Worm (Caenorhabditis elegans): ENCODE results near the gene ZC513.2.

The ZC513.2 gene

DNA sequence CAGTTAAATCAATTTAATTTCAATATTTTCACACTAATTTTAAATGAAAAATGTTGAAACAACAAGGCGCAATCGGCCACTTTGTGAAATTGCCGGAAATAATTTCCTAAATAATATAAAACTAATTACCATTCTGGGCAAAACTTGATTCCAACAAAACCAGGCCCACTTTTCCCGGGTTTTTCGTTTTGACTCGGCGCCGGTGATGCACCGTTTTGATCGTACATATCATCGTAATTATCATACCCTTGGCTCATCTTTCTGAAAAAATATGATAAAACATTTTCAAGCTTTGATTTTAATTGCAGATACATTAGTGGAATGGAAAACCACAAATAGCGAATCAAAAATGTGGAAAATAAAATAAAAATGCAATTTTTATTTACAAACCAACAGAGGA, 42.2 kb upstream of the ZC513.2 start, which contains the start of gene rpb-9 (continued):
- TF ChIP-seq F37D6.2 (tag; optimal IDR thresholded peaks at IDR 0.05) (no peak), daf-16 (GFP tag; optimal IDR thresholded peaks at IDR 0.05) (no peak), daf-16 (tag; optimal IDR thresholded peaks at IDR 0.05) (peak; percentile 3), dmd-9 (GFP tag; IDR thresholded peaks at IDR 0.05) (no peak), lim-7 (GFP tag; IDR thresholded peaks at IDR 0.05) (no peak), zfp-2 (tag; optimal IDR thresholded peaks at IDR 0.05) (no peak), ctbp-1 (GFP tag; IDR thresholded peaks at IDR 0.05) (no peak)

DNA sequence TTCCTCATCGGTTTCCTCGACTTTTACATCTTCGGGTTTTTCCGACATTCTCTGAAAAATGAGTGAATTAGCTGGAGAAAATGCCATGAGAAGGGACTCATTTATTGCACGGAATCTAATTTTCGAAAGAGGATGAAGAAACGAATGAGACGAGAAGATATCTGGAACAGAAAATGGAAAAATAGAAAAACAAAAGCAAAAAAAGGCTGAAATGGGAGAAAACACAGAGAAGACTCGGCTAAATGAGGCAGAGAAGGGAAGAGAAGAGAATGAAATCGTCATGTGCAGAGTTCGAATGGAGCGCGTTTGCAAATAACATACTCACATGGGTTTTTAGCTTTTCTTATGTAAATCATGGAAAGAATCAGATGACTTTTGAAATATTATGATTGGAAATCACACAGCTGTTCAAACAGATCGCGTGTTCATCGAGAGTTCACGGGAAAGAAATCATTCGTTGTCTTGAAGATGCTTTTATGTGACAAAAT, 40.3 kb upstream of the ZC513.2 start, which contains the start of gene Y97E10AR.6:
Gene Y97E10AR.6, minus strand, starts transcription at position 51 of the 488 bp plus-strand sequence.
- TF ChIP-seq Y105C5A.15 (GFP tag; IDR thresholded peaks at IDR 0.05) (no peak), hif-1 (tag; optimal IDR thresholded peaks at IDR 0.05) (peak in 1 of 2 experiments; percentile 14), hlh-30 (tag; optimal IDR thresholded peaks at IDR 0.05; ENCODE audit: insufficient read depth) (peak; percentile 98), dve-1 (tag; optimal IDR thresholded peaks at IDR 0.05; ENCODE audit: insufficient read depth) (peak; percentile 25), rbr-2 (tag; optimal IDR thresholded peaks at IDR 0.05) (peak; percentile 26), daf-16 (GFP tag; optimal IDR thresholded peaks at IDR 0.05) (no peak), daf-16 (tag; optimal IDR thresholded peaks at IDR 0.05) (peak; percentile 25), hmg-1.1 (GFP tag; IDR thresholded peaks at IDR 0.05) (0 out of 2 replicates have a peak, but pooled peaks have one; percentile 22), mdl-1 (tag; optimal IDR thresholded peaks at IDR 0.05) (peak in 1 of 2 experiments; percentile 64), lin-38 (GFP tag; IDR thresholded peaks at IDR 0.05) (peak; percentile 70), aha-1 (tag) (peak; percentile 85), ama-1 (optimal IDR thresholded peaks at IDR 0.05) (peak; percentile 50), lin-15B (tag; optimal IDR thresholded peaks at IDR 0.05) (no peak), nhr-28 (tag; optimal IDR thresholded peaks at IDR 0.05) (peak; percentile 43), lin-13 (GFP tag; optimal IDR thresholded peaks at IDR 0.05) (no peak), madf-9 (GFP tag; conservative IDR thresholded peaks at IDR 0.05) (no peak), T20F7.1 (GFP tag; optimal IDR thresholded peaks at IDR 0.05) (peak; percentile 31), lsy-2 (tag; optimal IDR thresholded peaks at IDR 0.05) (peak in 1 of 2 experiments; percentile 50), pha-4 (GFP tag; IDR thresholded peaks at IDR 0.05) (no peak), pha-4 (tag; optimal IDR thresholded peaks at IDR 0.05) (peak; percentile 16), mep-1 (tag; optimal IDR thresholded peaks at IDR 0.05) (peak; percentile 35), zip-2 (tag; optimal IDR thresholded peaks at IDR 0.05) (no peak), dmd-6 (GFP tag; IDR thresholded peaks at IDR 0.05) (peak; percentile 37), hlh-11 (tag; optimal IDR thresholded peaks at IDR 0.05) (peak; percentile 41), aly-2 (tag; optimal IDR thresholded peaks at IDR 0.05) (no peak), mxl-3 (GFP tag; optimal IDR thresholded peaks at IDR 0.05) (peak; percentile 6), mes-2 (tag; optimal IDR thresholded peaks at IDR 0.05; ENCODE audit: poor library complexity, severe bottlenecking) (peak; percentile 47), lir-3 (tag; optimal IDR thresholded peaks at IDR 0.05) (no peak), Y48G9A.11 (GFP tag; IDR thresholded peaks at IDR 0.05) (no peak), ztf-7 (tag; optimal IDR thresholded peaks at IDR 0.05) (peak; percentile 23)

DNA sequence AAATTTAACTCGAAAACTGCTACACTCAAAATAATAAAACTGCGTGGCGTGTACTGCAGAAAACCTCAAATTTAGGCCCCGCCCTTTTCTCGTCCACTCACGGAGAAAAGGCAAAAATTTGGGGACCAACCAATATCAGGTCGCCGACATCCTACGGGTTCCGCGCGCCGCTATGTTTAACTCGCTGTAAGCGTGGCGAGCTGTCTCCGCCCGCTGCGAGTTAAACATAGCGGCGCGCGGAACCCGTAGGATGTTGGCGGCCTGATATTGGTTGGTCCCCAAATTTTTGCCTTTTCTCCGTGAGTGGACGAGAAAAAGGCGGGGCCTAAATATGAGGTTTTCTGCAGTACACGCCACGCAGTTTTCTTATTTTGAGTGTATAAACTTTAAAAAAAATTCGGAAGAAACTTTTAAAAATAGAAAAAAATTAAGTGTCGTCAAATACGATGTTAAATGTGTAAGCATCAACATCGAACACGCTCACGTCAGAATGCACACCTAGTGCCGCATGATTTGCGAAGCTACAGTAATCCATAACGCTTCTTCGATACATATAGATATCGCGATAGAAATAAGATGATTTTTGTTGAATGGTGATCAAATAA, 39.4 kb upstream of the ZC513.2 start:
- 0 out of 2 replicates have a peak, but pooled peaks have one; percentile 21 for TF ChIP-seq lin-38 (GFP tag; IDR thresholded peaks at IDR 0.05)
- TF ChIP-seq F49E8.2 (tag; optimal IDR thresholded peaks at IDR 0.05; ENCODE audit: borderline replicate concordance), result peak; percentile 40
- TF ChIP-seq lim-7 (GFP tag; IDR thresholded peaks at IDR 0.05), result 0 out of 2 replicates have a peak, but pooled peaks have one; percentile 6

Measured in whole organism, L4 larva.